Fruit fly (Drosophila melanogaster): ENCODE results near the gene gdl.

- TF ChIP-seq CG8478 (optimal IDR thresholded peaks at IDR 0.05) (no peak), CTCF (optimal IDR thresholded peaks at IDR 0.05) (no peak)
Observed at dm6 chr3L:15516440-15516839, 7.2 kb downstream of the gdl start.

Measured in S2 (cell line).